Fruit fly (Drosophila melanogaster) whole organism, wandering third instar larva: Measurements from ENCODE around the gene rols.

Experiments
- CG32264 ChIP-seq: fragments of 200-800 bp; sonication (Bioruptor generic); optimal IDR thresholded peaks from 2 replicates; lab custom pipeline; 2016; ENCODE audit warnings: missing biosample characterization, missing genetic modification characterization
- CG9705 ChIP-seq: fragments of 200-800 bp; sonication (Bioruptor generic); optimal IDR thresholded peaks from 2 replicates; lab custom pipeline; 2018; ENCODE audit warnings: missing biosample characterization, mild to moderate bottlenecking, missing genetic modification characterization
- CrebA ChIP-seq: fragments of 200-800 bp; sonication (Bioruptor generic); optimal IDR thresholded peaks from 2 replicates; lab custom pipeline; 2016; ENCODE audit warnings: missing biosample characterization, mild to moderate bottlenecking, missing genetic modification characterization, borderline replicate concordance
- Dfd ChIP-seq: fragments of >200 bp; optimal IDR thresholded peaks from 2 replicates; lab custom pipeline; 2017; ENCODE audit warnings: missing biosample characterization, missing genetic modification characterization
- Dif ChIP-seq: fragments of 200-275, 200-300 bp; sonication (Bioruptor generic); optimal IDR thresholded peaks from 2 replicates; lab custom pipeline; 2018; ENCODE audit warnings: missing biosample characterization, missing genetic modification characterization; ENCODE audit not compliant: partially characterized antibody
- GATAd ChIP-seq: sonication (Bioruptor generic); optimal IDR thresholded peaks from 2 replicates; lab custom pipeline; 2016; ENCODE audit warnings: missing biosample characterization, missing genetic modification characterization
- HLH106 ChIP-seq: fragments of 200-800 bp; optimal IDR thresholded peaks from 3 replicates; lab custom pipeline; 2019; ENCODE audit warnings: missing biosample characterization, mild to moderate bottlenecking, missing genetic modification characterization, moderate library complexity
- Hnf4 ChIP-seq: fragments of 200-800 bp; sonication (Bioruptor generic); optimal IDR thresholded peaks from 2 replicates; lab custom pipeline; 2016; ENCODE audit warnings: missing biosample characterization, mild to moderate bottlenecking, missing genetic modification characterization
- Hr78 ChIP-seq: fragments of >200 bp; optimal IDR thresholded peaks from 2 replicates; lab custom pipeline; 2017; ENCODE audit warnings: missing biosample characterization, missing genetic modification characterization
- Hr83 ChIP-seq: fragments of 200-300 bp; sonication (Bioruptor generic); optimal IDR thresholded peaks from 2 replicates; lab custom pipeline; 2016; ENCODE audit warnings: missing biosample characterization, mild to moderate bottlenecking, missing genetic modification characterization, moderate library complexity; ENCODE audit not compliant: poor library complexity, severe bottlenecking
- Jra ChIP-seq: sonication (Bioruptor generic); optimal IDR thresholded peaks from 2 replicates; lab custom pipeline; 2016; ENCODE audit warnings: missing biosample characterization, missing genetic modification characterization
- Mio ChIP-seq: sonication (Bioruptor generic); optimal IDR thresholded peaks from 2 replicates; lab custom pipeline; 2016; ENCODE audit warnings: missing biosample characterization, missing genetic modification characterization
- N ChIP-seq: fragments of >200 bp; optimal IDR thresholded peaks from 2 replicates; lab custom pipeline; 2018; ENCODE audit warnings: missing biosample characterization, missing external identifiers, missing genetic modification characterization
- OdsH ChIP-seq: fragments of 200-800 bp; sonication (Bioruptor generic); optimal IDR thresholded peaks from 2 replicates; lab custom pipeline; 2016; ENCODE audit warnings: missing biosample characterization, mild to moderate bottlenecking, missing genetic modification characterization
- Rel ChIP-seq, 2 experiments: fragments of 200-800 bp; sonication (Bioruptor generic) in 1 of 2; optimal IDR thresholded peaks; 2 replicates in 1 of 2; 3 replicates in 1 of 2; lab custom pipeline; 2016 to 2019; ENCODE audit warnings: mild to moderate bottlenecking in 2 of 2, missing biosample characterization in 2 of 2, missing genetic modification characterization in 2 of 2, moderate library complexity in 1 of 2
- Sp1 ChIP-seq: fragments of 200-800 bp; sonication (Bioruptor generic); optimal IDR thresholded peaks from 3 replicates; lab custom pipeline; 2019; ENCODE audit warnings: missing biosample characterization, mild to moderate bottlenecking, missing genetic modification characterization, moderate library complexity
- dl ChIP-seq, 2 experiments: fragments of 175-275, 200-275 bp in 1 of 2; fragments of 200-275 bp in 1 of 2; sonication (Bioruptor generic); optimal IDR thresholded peaks; lab custom pipeline; 2018; ENCODE audit warnings: mild to moderate bottlenecking in 2 of 2, missing biosample characterization in 2 of 2, missing genetic modification characterization in 2 of 2, moderate library complexity in 2 of 2; ENCODE audit not compliant: partially characterized antibody in 2 of 2, insufficient read depth in 1 of 2
- dsf ChIP-seq: sonication (Bioruptor generic); optimal IDR thresholded peaks from 2 replicates; lab custom pipeline; 2016; ENCODE audit warnings: missing biosample characterization, missing genetic modification characterization, borderline replicate concordance
- foxo ChIP-seq, 2 experiments: fragments of 200-800 bp; sonication (Bioruptor generic); optimal IDR thresholded peaks; 2 replicates in 1 of 2; 3 replicates in 1 of 2; lab custom pipeline; 2016 to 2017; ENCODE audit warnings: missing biosample characterization in 2 of 2, missing genetic modification characterization in 2 of 2
- fru ChIP-seq: fragments of 200-800 bp; sonication (Bioruptor generic); optimal IDR thresholded peaks from 3 replicates; lab custom pipeline; 2016; ENCODE audit warnings: missing biosample characterization, mild to moderate bottlenecking, missing genetic modification characterization
- h ChIP-seq: fragments of 200-800 bp; sonication (Bioruptor generic); optimal IDR thresholded peaks from 3 replicates; lab custom pipeline; 2016; ENCODE audit warnings: missing biosample characterization, mild to moderate bottlenecking, missing genetic modification characterization
- jim ChIP-seq: fragments of 175-275, 200-325 bp; sonication (Bioruptor generic); optimal IDR thresholded peaks from 2 replicates; lab custom pipeline; 2016; ENCODE audit warnings: missing biosample characterization, mild to moderate bottlenecking, missing genetic modification characterization
- psq ChIP-seq: fragments of 200-800 bp; sonication (Bioruptor generic); optimal IDR thresholded peaks from 3 replicates; lab custom pipeline; 2017; ENCODE audit warnings: missing biosample characterization, mild to moderate bottlenecking, missing genetic modification characterization, moderate library complexity
- sage ChIP-seq: fragments of 200-800 bp; sonication (Bioruptor generic); optimal IDR thresholded peaks from 2 replicates; lab custom pipeline; 2016; ENCODE audit warnings: missing biosample characterization, mild to moderate bottlenecking, missing genetic modification characterization
- sv ChIP-seq: fragments of 200-800 bp; sonication (Bioruptor generic); optimal IDR thresholded peaks from 3 replicates; lab custom pipeline; 2016; ENCODE audit warnings: missing biosample characterization, missing genetic modification characterization
- tai ChIP-seq: sonication (Bioruptor generic); optimal IDR thresholded peaks from 2 replicates; lab custom pipeline; 2016; ENCODE audit warnings: missing biosample characterization, missing genetic modification characterization
- usp ChIP-seq: fragments of >200 bp; optimal IDR thresholded peaks from 2 replicates; lab custom pipeline; 2017; ENCODE audit warnings: missing biosample characterization, missing genetic modification characterization
- woc ChIP-seq: sonication (Bioruptor generic); optimal IDR thresholded peaks from 2 replicates; lab custom pipeline; 2016; ENCODE audit warnings: missing biosample characterization, mild to moderate bottlenecking, missing genetic modification characterization

Gene rols

dm6 chr3L:12063442-12064080 lies 1.1 kb downstream of the rols start:
- TF ChIP-seq Hr83 (GFP tag; lab: Kevin White, UChicago): no peak

- TF ChIP-seq jim (GFP tag; lab: Kevin White, UChicago) (no peak), N (GFP tag; lab: Kevin White, UChicago) (no peak), fru (GFP tag; lab: Kevin White, UChicago) (no peak), dsf (GFP tag; lab: Kevin White, UChicago) (no peak), sage (GFP tag; lab: Kevin White, UChicago) (no peak), psq (GFP tag; lab: Kevin White, UChicago) (no peak), tai (GFP tag; lab: Kevin White, UChicago) (no peak), Dif (no peak), Jra (GFP tag; lab: Kevin White, UChicago) (no peak), foxo (GFP tag; optimal IDR thresholded peaks at IDR 0.05; lab: Kevin White, UChicago) (no peak), Mio (GFP tag; lab: Kevin White, UChicago) (no peak), CrebA (GFP tag; lab: Kevin White, UChicago) (no peak), woc (GFP tag; lab: Kevin White, UChicago) (no peak), OdsH (GFP tag; lab: Kevin White, UChicago) (no peak), sv (GFP tag; lab: Kevin White, UChicago) (no peak), CG32264 (GFP tag; lab: Kevin White, UChicago) (no peak), GATAd (no peak)
- TF ChIP-seq, all 38 proteins: peak for 0
These were observed 1.9 kb downstream of the rols start for dm6 chr3L:12062788-12063218.

- TF ChIP-seq N (GFP tag; lab: Kevin White, UChicago) (no peak), CG32264 (GFP tag; lab: Kevin White, UChicago) (no peak), usp (no peak), woc (GFP tag; lab: Kevin White, UChicago) (no peak), CG9705 (GFP tag; lab: Kevin White, UChicago) (no peak), Jra (GFP tag; lab: Kevin White, UChicago) (no peak)
These were observed 2.4 kb downstream of the rols start for dm6 chr3L:12062219-12062618.

- no peak for TF ChIP-seq Hr78 (GFP tag; lab: Kevin White, UChicago)
- TF ChIP-seq Sp1 (GFP tag; lab: Kevin White, UChicago): no peak
- TF ChIP-seq dsf (GFP tag; lab: Kevin White, UChicago): no peak
- no peak for TF ChIP-seq foxo (GFP tag; optimal IDR thresholded peaks at IDR 0.05; lab: Kevin White, UChicago)
- no peak for TF ChIP-seq Hnf4 (GFP tag; lab: Kevin White, UChicago)
- no peak for TF ChIP-seq dl (GFP tag; optimal IDR thresholded peaks at IDR 0.05; lab: Kevin White, UChicago; ENCODE audit: insufficient read depth in 1 of 2, partially characterized antibody in 2 of 2)
- TF ChIP-seq HLH106 (tag; lab: Kevin White, UChicago): no peak
- no peak for TF ChIP-seq fru (GFP tag; lab: Kevin White, UChicago)
- no peak for TF ChIP-seq Rel (GFP tag; optimal IDR thresholded peaks at IDR 0.05; lab: Kevin White, UChicago)
- TF ChIP-seq Rel (tag; optimal IDR thresholded peaks at IDR 0.05; lab: Kevin White, UChicago): no peak
These were observed 4.6 kb downstream of the rols start for dm6 chr3L:12060101-12060500.

dm6 chr3L:12058293-12058842 lies 6.3 kb downstream of the rols start:
- TF ChIP-seq Dfd (GFP tag; lab: Kevin White, UChicago): no peak
- no peak for TF ChIP-seq Jra (GFP tag; lab: Kevin White, UChicago)
- TF ChIP-seq foxo (GFP tag; optimal IDR thresholded peaks at IDR 0.05; lab: Kevin White, UChicago): peak in 1 of 2 experiments; percentile 45
- TF ChIP-seq woc (GFP tag; lab: Kevin White, UChicago): peak; percentile 8
- TF ChIP-seq sv (GFP tag; lab: Kevin White, UChicago): no peak
- peak; percentile 49 for TF ChIP-seq h (GFP tag; lab: Kevin White, UChicago)
- TF ChIP-seq dsf (GFP tag; lab: Kevin White, UChicago): no peak
- TF ChIP-seq fru (GFP tag; lab: Kevin White, UChicago): peak; percentile 22
